Worm (Caenorhabditis elegans) whole organism, L4 larva: Measurements from ENCODE around the gene F46G11.2.

Experiments used
- D1046.2 ChIP-seq: fragments of 200-800 bp; sonication (Bioruptor generic); IDR thresholded peaks from 2 replicates; pipeline ENCODE4 v1.3.6; 2022; ENCODE audit warnings: missing genetic modification characterization, missing compliant biosample characterization
- F10B5.3 ChIP-seq: sonication (generic microtip); optimal IDR thresholded peaks from 2 replicates; lab custom pipeline; 2016; ENCODE audit warnings: mild to moderate bottlenecking, missing genetic modification characterization, missing compliant biosample characterization
- T26A8.4 ChIP-seq: fragments of 200-800 bp; sonication (Bioruptor generic); IDR thresholded peaks from 2 replicates; pipeline ENCODE4 v1.3.6; 2022; ENCODE audit warnings: missing genetic modification characterization, missing compliant biosample characterization
- Y105C5A.15 ChIP-seq: fragments of 200-800 bp; sonication (Bioruptor generic); IDR thresholded peaks from 2 replicates; pipeline ENCODE4 v1.3.6; 2022; ENCODE audit warnings: missing genetic modification characterization, missing compliant biosample characterization
- aha-1 ChIP-seq: fragments of 150-350 bp; peaks from one replicate; lab custom pipeline; 2014; ENCODE audit warnings: missing biosample characterization, missing genetic modification characterization
- ceh-32 ChIP-seq: sonication (generic microtip); optimal IDR thresholded peaks from 2 replicates; lab custom pipeline; 2016; ENCODE audit warnings: mild to moderate bottlenecking, missing genetic modification characterization, missing compliant biosample characterization; ENCODE audit not compliant: poor library complexity
- ces-1 ChIP-seq: fragments of 150-350 bp; sonication (generic microtip); optimal IDR thresholded peaks from 4 replicates; lab custom pipeline; 2014; ENCODE audit warnings: missing biosample characterization, missing genetic modification reagents, missing genetic modification characterization
- ctbp-1 ChIP-seq: fragments of 200-800 bp; sonication (Bioruptor generic); IDR thresholded peaks from 2 replicates; pipeline ENCODE4 v1.3.6; 2022; ENCODE audit warnings: missing genetic modification reagents, missing genetic modification characterization, missing compliant biosample characterization
- daf-16 ChIP-seq, 3 experiments: sonication (generic microtip); optimal IDR thresholded peaks; 2 replicates each; lab custom pipeline; 2016 to 2017; ENCODE audit warnings: missing genetic modification characterization in 3 of 3, missing genetic modification reagents in 3 of 3, mild to moderate bottlenecking in 2 of 3, missing compliant biosample characterization in 2 of 3, missing biosample characterization in 1 of 3, moderate library complexity in 1 of 3
- daf-19 ChIP-seq: fragments of 200-800 bp; sonication (Bioruptor generic); conservative IDR thresholded peaks from 2 replicates; pipeline ENCODE4 v1.3.6; 2022; ENCODE audit warnings: missing genetic modification characterization, missing compliant biosample characterization
- dmd-6 ChIP-seq: fragments of 200-800 bp; sonication (Bioruptor generic); IDR thresholded peaks from 2 replicates; pipeline ENCODE4 v1.3.6; 2022; ENCODE audit warnings: missing genetic modification reagents, missing genetic modification characterization, missing compliant biosample characterization
- dve-1 ChIP-seq: sonication (generic microtip); optimal IDR thresholded peaks from 2 replicates; lab custom pipeline; 2017; ENCODE audit warnings: antibody characterized with exemption, mild to moderate bottlenecking, missing genetic modification characterization, missing compliant biosample characterization; ENCODE audit not compliant: insufficient read depth
- fkh-10 ChIP-seq: fragments of 150-350 bp; optimal IDR thresholded peaks from 2 replicates; lab custom pipeline; 2014; ENCODE audit warnings: missing biosample characterization, missing genetic modification reagents, missing genetic modification characterization
- gei-8 ChIP-seq: fragments of 200-800 bp; sonication (Bioruptor generic); optimal IDR thresholded peaks from 2 replicates; lab custom pipeline; 2018; ENCODE audit warnings: mild to moderate bottlenecking, missing genetic modification characterization, missing compliant biosample characterization
- hlh-11 ChIP-seq: fragments of 200-800 bp; sonication (Bioruptor generic); optimal IDR thresholded peaks from 2 replicates; lab custom pipeline; 2018; ENCODE audit warnings: mild to moderate bottlenecking, missing genetic modification characterization, missing compliant biosample characterization
- hlh-30 ChIP-seq: sonication (generic microtip); optimal IDR thresholded peaks from 2 replicates; lab custom pipeline; 2017; ENCODE audit warnings: antibody characterized with exemption, mild to moderate bottlenecking, missing genetic modification characterization, missing compliant biosample characterization; ENCODE audit not compliant: insufficient read depth
- lim-7 ChIP-seq: fragments of 200-800 bp; sonication (Bioruptor generic); IDR thresholded peaks from 2 replicates; pipeline ENCODE4 v1.3.6; 2022; ENCODE audit warnings: missing genetic modification characterization, missing compliant biosample characterization
- lin-38 ChIP-seq: fragments of 200-800 bp; sonication (Bioruptor generic); IDR thresholded peaks from 2 replicates; pipeline ENCODE4 v1.3.6; 2022; ENCODE audit warnings: missing genetic modification reagents, missing genetic modification characterization, missing compliant biosample characterization
- lsy-2 ChIP-seq, 2 experiments: fragments of 150-350 bp in 1 of 2; sonication (generic microtip) in 1 of 2; optimal IDR thresholded peaks; 2 replicates each; lab custom pipeline; 2014 to 2017; ENCODE audit warnings: missing biosample characterization in 2 of 2, missing genetic modification characterization in 2 of 2
- madf-5 ChIP-seq, 2 experiments: fragments of 200-800 bp; sonication (Bioruptor generic); IDR thresholded peaks; 2 replicates each; pipeline ENCODE4 v1.3.6; 2022; ENCODE audit warnings: missing compliant biosample characterization in 2 of 2, missing genetic modification characterization in 2 of 2
- madf-9 ChIP-seq: fragments of 200-800 bp; sonication (Bioruptor generic); conservative IDR thresholded peaks from 2 replicates; pipeline ENCODE4 v1.3.6; 2022; ENCODE audit warnings: missing genetic modification reagents, missing genetic modification characterization, missing compliant biosample characterization
- mdl-1 ChIP-seq, 2 experiments: fragments of 150-350 bp in 1 of 2; sonication (generic microtip) in 1 of 2; optimal IDR thresholded peaks; 2 replicates each; lab custom pipeline; 2014 to 2017; ENCODE audit warnings: missing biosample characterization in 2 of 2, missing genetic modification characterization in 2 of 2
- mep-1 ChIP-seq: fragments of 150-350 bp; sonication (generic microtip); optimal IDR thresholded peaks from 3 replicates; lab custom pipeline; 2014; ENCODE audit warnings: missing biosample characterization, missing genetic modification characterization
- mes-2 ChIP-seq: sonication (generic microtip); optimal IDR thresholded peaks from 2 replicates; lab custom pipeline; 2016; ENCODE audit warnings: missing genotype, mild to moderate bottlenecking, missing genetic modification characterization, missing compliant biosample characterization; ENCODE audit not compliant: poor library complexity, severe bottlenecking
- mxl-3 ChIP-seq: fragments of 200-800 bp; sonication (Bioruptor generic); optimal IDR thresholded peaks from 2 replicates; lab custom pipeline; 2018; ENCODE audit warnings: mild to moderate bottlenecking, missing genetic modification characterization, missing compliant biosample characterization
- nhr-10 ChIP-seq: fragments of 150-350 bp; optimal IDR thresholded peaks from 2 replicates; lab custom pipeline; 2014; ENCODE audit warnings: missing biosample characterization, missing genetic modification characterization
- nhr-102 ChIP-seq: sonication (generic microtip); optimal IDR thresholded peaks from 2 replicates; lab custom pipeline; 2016; ENCODE audit warnings: mild to moderate bottlenecking, missing genetic modification characterization, moderate library complexity, missing compliant biosample characterization
- nhr-11 ChIP-seq: fragments of 150-350 bp; optimal IDR thresholded peaks from 2 replicates; lab custom pipeline; 2014; ENCODE audit warnings: missing biosample characterization, missing genetic modification characterization
- nhr-25 ChIP-seq: sonication (generic microtip); optimal IDR thresholded peaks from 2 replicates; lab custom pipeline; 2017; ENCODE audit warnings: missing genetic modification characterization, mild to moderate bottlenecking, missing compliant biosample characterization, antibody characterized with exemption, moderate library complexity, borderline replicate concordance; ENCODE audit not compliant: insufficient read depth
- nhr-28 ChIP-seq: fragments of 150-350 bp; optimal IDR thresholded peaks from 2 replicates; lab custom pipeline; 2014; ENCODE audit warnings: missing biosample characterization, missing genetic modification characterization
- nhr-42 ChIP-seq: fragments of 200-800 bp; sonication (Bioruptor generic); IDR thresholded peaks from 2 replicates; pipeline ENCODE4 v1.3.6; 2022; ENCODE audit warnings: missing genetic modification characterization, missing compliant biosample characterization
- nhr-76 ChIP-seq: fragments of 150-350 bp; optimal IDR thresholded peaks from 2 replicates; lab custom pipeline; 2014; ENCODE audit warnings: missing biosample characterization, missing genetic modification characterization
- nhr-77 ChIP-seq: fragments of 150-350 bp; optimal IDR thresholded peaks from 2 replicates; lab custom pipeline; 2014; ENCODE audit warnings: missing biosample characterization, missing genetic modification characterization
- php-3 ChIP-seq: fragments of 200-800 bp; sonication (Bioruptor generic); IDR thresholded peaks from 2 replicates; pipeline ENCODE4 v1.3.6; 2022; ENCODE audit warnings: missing genetic modification reagents, missing genetic modification characterization, missing compliant biosample characterization
- pqm-1 ChIP-seq: sonication (generic microtip); optimal IDR thresholded peaks from 2 replicates; lab custom pipeline; 2017; ENCODE audit warnings: missing biosample characterization, missing genetic modification characterization
- set-16 ChIP-seq: fragments of 200-800 bp; sonication (Bioruptor generic); IDR thresholded peaks from 2 replicates; pipeline ENCODE4 v1.3.6; 2022; ENCODE audit warnings: missing genetic modification reagents, missing genetic modification characterization, missing compliant biosample characterization
- skn-1 ChIP-seq: fragments of 150-350 bp; optimal IDR thresholded peaks from 2 replicates; lab custom pipeline; 2014; ENCODE audit warnings: missing biosample characterization, missing genetic modification characterization
- spr-1 ChIP-seq: sonication (generic microtip); optimal IDR thresholded peaks from 2 replicates; lab custom pipeline; 2016; ENCODE audit warnings: mild to moderate bottlenecking, missing genetic modification characterization, missing compliant biosample characterization
- unc-130 ChIP-seq: sonication (generic microtip); optimal IDR thresholded peaks from 2 replicates; lab custom pipeline; 2016; ENCODE audit warnings: missing genetic modification reagents, missing genetic modification characterization, missing compliant biosample characterization
- unc-62 ChIP-seq, 3 experiments: fragments of 150-350 bp in 1 of 3; sonication (generic microtip); optimal IDR thresholded peaks in 2 of 3; peaks in 1 of 3; 1 replicate in 1 of 3; 2 replicates in 2 of 3; lab custom pipeline; 2014 to 2017; ENCODE audit warnings: missing biosample characterization in 3 of 3, missing genetic modification characterization in 3 of 3, missing genetic modification reagents in 3 of 3, missing genotype in 1 of 3
- zfp-3 ChIP-seq: fragments of 200-800 bp; sonication (Bioruptor generic); conservative IDR thresholded peaks from 2 replicates; pipeline ENCODE4 v1.3.6; 2022; ENCODE audit warnings: missing genetic modification reagents, missing genetic modification characterization, missing compliant biosample characterization
- zip-11 ChIP-seq: fragments of 200-800 bp; sonication (Bioruptor generic); IDR thresholded peaks from 2 replicates; pipeline ENCODE4 v1.3.6; 2022; ENCODE audit warnings: missing genetic modification characterization, missing compliant biosample characterization
- ztf-11 ChIP-seq: fragments of 150-350 bp; optimal IDR thresholded peaks from 2 replicates; lab custom pipeline; 2014; ENCODE audit warnings: missing biosample characterization, missing genetic modification characterization
- ztf-7 ChIP-seq: fragments of 150-350 bp; optimal IDR thresholded peaks from 2 replicates; lab custom pipeline; 2014; ENCODE audit warnings: missing biosample characterization, missing genetic modification characterization

Gene F46G11.2

ce11 chrX:5828085-5828484, 40.1 kb downstream of the F46G11.2 start:
- peak; percentile 70 for TF ChIP-seq hlh-30 (tag; lab: Kevin White, UChicago)
- peak; percentile 84 for TF ChIP-seq nhr-25
- TF ChIP-seq nhr-28 (tag; lab: Kevin White, UChicago) = peak; percentile 72
- TF ChIP-seq daf-16 (GFP tag; optimal IDR thresholded peaks at IDR 0.05; lab: Kevin White, UChicago) = peak in 1 of 2 experiments; percentile 80
- TF ChIP-seq daf-16 (tag; optimal IDR thresholded peaks at IDR 0.05; lab: Kevin White, UChicago) = no peak
- TF ChIP-seq ceh-32 (tag; lab: Kevin White, UChicago) = no peak
- TF ChIP-seq mep-1 (tag; lab: Kevin White, UChicago) = peak; percentile 28
- peak; percentile 83 for TF ChIP-seq aha-1 (tag; lab: Kevin White, UChicago)
- no peak for TF ChIP-seq php-3 (GFP tag; lab: Robert Waterston, UW)
- TF ChIP-seq mxl-3 (GFP tag; lab: Kevin White, UChicago) = peak; percentile 54
- peak in 1 of 2 experiments; percentile 100 for TF ChIP-seq unc-62 (GFP tag; optimal IDR thresholded peaks at IDR 0.05 in 1 of 2; lab: Kevin White, UChicago)
- no peak for TF ChIP-seq unc-62 (tag; optimal IDR thresholded peaks at IDR 0.05; lab: Kevin White, UChicago)
- TF ChIP-seq hlh-11 (tag; lab: Kevin White, UChicago) = peak; percentile 30
- no peak for TF ChIP-seq skn-1 (tag; lab: Kevin White, UChicago)
- TF ChIP-seq mdl-1 (tag; optimal IDR thresholded peaks at IDR 0.05; lab: Kevin White, UChicago) = peak in 1 of 2 experiments; percentile 67
- TF ChIP-seq lsy-2 (tag; optimal IDR thresholded peaks at IDR 0.05; lab: Kevin White, UChicago) = peak in 1 of 2 experiments; percentile 18

DNA sequence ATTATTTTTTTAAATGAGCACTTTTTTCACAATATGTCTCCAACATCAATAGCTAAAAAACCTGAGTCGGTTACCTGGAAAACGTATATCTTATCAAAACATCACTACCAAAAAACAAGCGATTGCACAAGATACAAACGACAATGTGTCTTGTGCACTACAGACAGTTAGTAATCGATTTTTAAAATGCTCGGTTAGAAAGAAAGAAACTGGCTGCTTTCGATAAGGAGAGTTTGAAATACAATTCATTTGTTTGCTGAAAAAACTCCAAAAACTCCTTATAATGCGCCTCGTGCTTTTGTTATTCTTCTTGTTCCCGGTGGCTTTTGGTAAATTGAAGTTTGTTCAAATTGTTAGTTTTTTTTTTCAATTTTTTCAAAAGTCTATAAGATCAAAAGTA, 41.2 kb downstream of the F46G11.2 start, which contains the start of gene acp-5:
Gene acp-5, plus strand, starts transcription at position 261 of the 400 bp plus-strand sequence.
- TF ChIP-seq pqm-1 (tag; lab: Kevin White, UChicago) (peak; percentile 14), nhr-11 (tag; lab: Kevin White, UChicago) (no peak), zfp-3 (GFP tag; lab: Robert Waterston, UW) (no peak), hlh-11 (tag; lab: Kevin White, UChicago) (peak; percentile 42), nhr-28 (tag; lab: Kevin White, UChicago) (peak; percentile 92), dve-1 (peak; percentile 42), dmd-6 (0 out of 2 replicates have a peak, but pooled peaks have one; percentile 19), nhr-77 (tag; lab: Kevin White, UChicago) (peak; percentile 26), daf-16 (GFP tag; optimal IDR thresholded peaks at IDR 0.05; lab: Kevin White, UChicago) (no peak), daf-16 (tag; optimal IDR thresholded peaks at IDR 0.05; lab: Kevin White, UChicago) (peak; percentile 72)

DNA sequence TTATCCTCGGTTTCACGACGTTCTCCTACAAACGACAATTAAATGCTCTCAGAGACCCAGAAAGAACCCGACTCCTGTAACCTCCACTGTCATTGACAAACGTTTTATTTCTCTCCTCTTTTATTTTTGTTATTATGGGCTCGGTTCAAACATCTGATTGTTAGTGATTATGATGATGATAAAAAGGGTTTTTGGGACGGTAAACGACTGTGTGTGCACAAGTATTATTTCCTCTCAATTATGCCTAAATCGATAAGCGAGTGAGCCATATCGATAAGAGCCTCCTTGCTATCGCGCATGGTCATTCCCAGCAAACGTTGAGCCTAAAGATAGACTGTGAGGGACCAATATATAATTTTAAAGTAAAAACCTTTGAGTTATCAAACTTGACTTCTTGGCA, 43.9 kb downstream of the F46G11.2 start:
- no peak for TF ChIP-seq nhr-102
- TF ChIP-seq madf-5 (GFP tag; IDR thresholded peaks at IDR 0.05; lab: Robert Waterston, UW) = no peak
- TF ChIP-seq daf-19 = no peak
- no peak for TF ChIP-seq set-16 (GFP tag; lab: Robert Waterston, UW)
- TF ChIP-seq php-3 (GFP tag; lab: Robert Waterston, UW) = 0 out of 2 replicates have a peak, but pooled peaks have one; percentile 26
- no peak for TF ChIP-seq nhr-76 (tag; lab: Kevin White, UChicago)
- no peak for TF ChIP-seq mes-2 (tag; lab: Kevin White, UChicago)
- TF ChIP-seq lim-7 = no peak
- no peak for TF ChIP-seq D1046.2 (GFP tag; lab: Robert Waterston, UW)
- no peak for TF ChIP-seq nhr-11 (tag; lab: Kevin White, UChicago)
- no peak for TF ChIP-seq madf-9 (GFP tag; lab: Robert Waterston, UW)
- no peak for TF ChIP-seq F10B5.3
- no peak for TF ChIP-seq fkh-10 (GFP tag; lab: Kevin White, UChicago)
- TF ChIP-seq pqm-1 (tag; lab: Kevin White, UChicago) = peak; percentile 6
- no peak for TF ChIP-seq ctbp-1 (GFP tag; lab: Robert Waterston, UW)
- no peak for TF ChIP-seq zip-11
- TF ChIP-seq nhr-10 (tag; lab: Kevin White, UChicago) = no peak
- TF ChIP-seq unc-130 (GFP tag; lab: Kevin White, UChicago) = no peak
- TF ChIP-seq nhr-42 (GFP tag; lab: Robert Waterston, UW) = no peak
- no peak for TF ChIP-seq daf-16 (GFP tag; optimal IDR thresholded peaks at IDR 0.05; lab: Kevin White, UChicago)
- peak; percentile 55 for TF ChIP-seq daf-16 (tag; optimal IDR thresholded peaks at IDR 0.05; lab: Kevin White, UChicago)
- TF ChIP-seq ces-1 (GFP tag; lab: Kevin White, UChicago) = no peak
- no peak for TF ChIP-seq ztf-11
- TF ChIP-seq dve-1 = peak; percentile 24
- no peak for TF ChIP-seq T26A8.4 (GFP tag; lab: Robert Waterston, UW)
- TF ChIP-seq spr-1 (tag; lab: Kevin White, UChicago) = no peak
- no peak for TF ChIP-seq Y105C5A.15
- TF ChIP-seq ztf-7 (tag; lab: Kevin White, UChicago) = no peak
- TF ChIP-seq gei-8 = no peak
- TF ChIP-seq nhr-25 = no peak
- no peak for TF ChIP-seq nhr-77 (tag; lab: Kevin White, UChicago)
- no peak for TF ChIP-seq lsy-2 (tag; optimal IDR thresholded peaks at IDR 0.05; lab: Kevin White, UChicago)
- TF ChIP-seq lin-38 (GFP tag; lab: Robert Waterston, UW) = no peak
